Worm (Caenorhabditis elegans) whole organism, early embryonic: ENCODE measurements around the gene mrpl-42.

ENCODE experiments used
- ama-1 ChIP-seq: fragments of 150-350 bp; optimal IDR thresholded peaks from 2 replicates; lab custom pipeline; 2014
- flt-1 ChIP-seq: fragments of 200-800 bp; sonication (Bioruptor generic); IDR thresholded peaks from 2 replicates; pipeline ENCODE4 v1.3.6; 2022; ENCODE audit warnings: missing genetic modification characterization, missing compliant biosample characterization
- hmg-4 ChIP-seq: fragments of 200-800 bp; sonication (Bioruptor generic); optimal IDR thresholded peaks from 2 replicates; lab custom pipeline; 2018; ENCODE audit warnings: mild to moderate bottlenecking, missing genetic modification characterization, missing compliant biosample characterization
- tbx-37 ChIP-seq: fragments of 200-800 bp; sonication (Bioruptor generic); conservative IDR thresholded peaks from 2 replicates; pipeline ENCODE4 v1.3.6; 2022; ENCODE audit warnings: missing genetic modification reagents, missing genetic modification characterization, missing compliant biosample characterization

ce11 chrIV:9108631-9109030 is 14.4 kb upstream of the mrpl-42 start, which contains the start of gene aly-1:
- TF ChIP-seq tbx-37 (GFP tag; lab: Robert Waterston, UW): no peak
- no peak for TF ChIP-seq ama-1 (lab: Kevin White, UChicago)
- no peak for TF ChIP-seq flt-1 (GFP tag; lab: Robert Waterston, UW)
- no peak for TF ChIP-seq hmg-4 (GFP tag; lab: Kevin White, UChicago)
